Fruit fly (Drosophila melanogaster): ENCODE results near the gene CG5674.

Gene CG5674

DNA sequence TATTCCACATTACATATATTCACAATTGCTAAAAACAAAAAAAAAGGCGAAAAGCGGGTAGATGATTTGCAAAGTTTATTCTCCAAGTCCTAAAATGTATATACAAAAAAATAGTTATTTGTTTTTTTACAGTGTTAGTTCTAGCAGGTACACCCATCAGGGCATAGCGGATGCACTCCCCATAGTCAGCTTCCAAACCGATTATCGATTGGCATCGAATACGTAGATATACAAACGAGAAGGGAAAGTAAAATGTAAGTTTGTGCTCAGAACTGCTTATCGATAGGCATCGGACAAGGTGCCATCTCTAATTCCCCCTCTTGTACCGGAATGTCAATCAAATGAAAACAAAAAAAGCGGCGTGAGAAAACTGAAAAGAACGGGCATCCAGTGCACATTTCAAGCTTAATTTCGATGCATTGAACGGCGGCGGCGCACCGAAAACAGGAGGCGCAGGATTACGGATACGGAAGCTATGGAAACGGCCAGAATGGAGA lies at the start of gene CG5674:
CG5674 (plus strand) TSS at position 309 of the 497 bp plus-strand sequence.
- TF ChIP-seq noc (tag; optimal IDR thresholded peaks at IDR 0.05): no peak

- no peak for TF ChIP-seq noc (tag; optimal IDR thresholded peaks at IDR 0.05)
These were observed 48.3 kb upstream of the CG5674 start, which contains the start of gene CG43271 for dm6 chr2L:17914923-17915322. CG43271 (minus strand) TSS chr2L:17915023.

DNA sequence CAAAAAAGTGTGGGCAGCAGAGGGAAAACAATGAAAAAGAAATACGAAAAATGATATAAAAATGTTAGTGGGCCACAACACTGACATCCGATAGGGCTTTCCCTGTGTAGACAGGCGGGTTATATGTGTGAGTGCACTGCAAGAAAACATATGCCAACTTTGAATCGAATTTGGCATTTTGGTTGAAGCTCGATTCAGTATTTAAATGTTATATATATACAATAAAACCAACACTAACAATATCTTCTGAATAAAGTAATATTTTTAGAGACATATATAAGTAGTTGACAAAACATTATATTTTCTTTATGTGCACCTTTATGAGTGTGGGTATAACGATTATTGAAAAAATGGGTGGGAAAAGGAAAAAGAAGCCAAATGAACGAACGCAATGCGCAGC lies 41.7 kb upstream of the CG5674 start:
- TF ChIP-seq noc (tag; optimal IDR thresholded peaks at IDR 0.05): no peak

DNA sequence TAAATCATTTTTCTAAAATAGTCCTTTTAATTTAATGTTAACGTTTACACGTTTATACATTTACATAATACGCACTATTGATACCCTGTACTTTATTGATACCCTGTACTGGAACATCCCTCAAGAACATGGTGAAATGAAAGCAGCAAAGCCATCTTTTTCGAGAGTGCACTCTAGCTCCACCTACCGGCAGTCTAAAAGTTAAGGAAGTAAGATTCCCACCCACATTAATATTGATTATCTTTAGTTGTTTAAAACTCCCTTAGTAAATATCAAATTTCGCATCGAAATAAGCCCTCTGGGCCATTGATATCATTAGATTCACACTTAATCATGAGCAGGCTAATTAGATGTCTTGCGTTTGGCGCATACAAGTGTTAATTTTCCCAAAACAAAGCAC lies 4.9 kb upstream of the CG5674 start:
- TF ChIP-seq noc (tag; optimal IDR thresholded peaks at IDR 0.05): no peak

DNA sequence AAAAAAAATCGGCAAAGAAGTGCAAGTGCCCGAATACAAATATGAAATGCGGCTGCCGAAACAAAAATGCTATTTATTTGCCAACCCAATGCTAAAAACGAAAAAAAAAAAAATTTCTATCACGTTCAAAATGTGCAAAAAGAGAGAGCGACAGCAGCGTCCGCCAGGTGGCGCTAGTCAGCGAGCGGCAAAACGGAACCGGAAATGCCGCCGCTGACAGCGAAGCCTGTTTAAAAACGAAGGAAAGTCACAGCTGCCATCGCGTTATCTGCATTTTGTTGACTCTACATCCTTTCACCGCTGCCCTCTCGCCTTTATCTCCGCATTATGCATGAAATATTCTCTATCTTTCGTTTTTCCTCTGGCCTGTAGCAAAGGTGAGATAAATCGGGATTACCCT lies 3.0 kb upstream of the CG5674 start:
- TF ChIP-seq noc (tag; optimal IDR thresholded peaks at IDR 0.05): no peak

dm6 chr2L:17963710-17964109 lies 531 bp downstream of the CG5674 start:
- no peak for TF ChIP-seq noc (tag; optimal IDR thresholded peaks at IDR 0.05)

dm6 chr2L:17972999-17973398 lies 9.8 kb downstream of the CG5674 start:
- no peak for TF ChIP-seq noc (tag; optimal IDR thresholded peaks at IDR 0.05)

dm6 chr2L:17982372-17982771 lies 19.2 kb downstream of the CG5674 start, which contains the start of gene btv:
btv (minus strand) TSS chr2L:17982472.
- TF ChIP-seq noc (tag; optimal IDR thresholded peaks at IDR 0.05): no peak

DNA sequence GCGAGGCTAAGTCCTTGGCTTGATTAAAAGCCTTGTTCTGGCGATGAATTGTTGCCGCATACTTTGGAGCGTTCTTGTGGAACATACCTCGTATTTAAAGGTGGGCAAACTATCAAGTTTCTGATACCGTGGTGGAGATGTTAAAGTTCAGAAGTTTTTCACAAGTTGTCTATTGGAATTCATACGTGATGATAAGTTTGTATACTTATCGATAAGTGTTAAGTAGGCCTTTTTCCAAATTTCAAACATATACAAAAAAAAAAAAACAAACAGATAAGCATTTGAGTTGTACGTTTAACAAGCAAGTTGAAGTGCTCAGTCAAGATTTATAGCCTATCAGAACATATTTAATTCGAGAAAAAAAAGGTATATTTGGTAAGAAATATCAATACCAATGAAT lies 22.9 kb downstream of the CG5674 start, which contains the start of gene CG5681:
CG5681 (plus strand) TSS at position 301 of the 400 bp plus-strand sequence.
- TF ChIP-seq noc (tag; optimal IDR thresholded peaks at IDR 0.05): no peak

dm6 chr2L:17988955-17989354 lies 25.8 kb downstream of the CG5674 start:
- no peak for TF ChIP-seq noc (tag; optimal IDR thresholded peaks at IDR 0.05)

- no peak for TF ChIP-seq noc (tag; optimal IDR thresholded peaks at IDR 0.05)
These were observed 26.9 kb downstream of the CG5674 start, which contains the start of gene Prosbeta5R2 for dm6 chr2L:17990118-17990517. Prosbeta5R2 (plus strand) TSS chr2L:17990418.

- TF ChIP-seq noc (tag; optimal IDR thresholded peaks at IDR 0.05): no peak
These were observed 27.6 kb downstream of the CG5674 start for dm6 chr2L:17990771-17991170.

DNA sequence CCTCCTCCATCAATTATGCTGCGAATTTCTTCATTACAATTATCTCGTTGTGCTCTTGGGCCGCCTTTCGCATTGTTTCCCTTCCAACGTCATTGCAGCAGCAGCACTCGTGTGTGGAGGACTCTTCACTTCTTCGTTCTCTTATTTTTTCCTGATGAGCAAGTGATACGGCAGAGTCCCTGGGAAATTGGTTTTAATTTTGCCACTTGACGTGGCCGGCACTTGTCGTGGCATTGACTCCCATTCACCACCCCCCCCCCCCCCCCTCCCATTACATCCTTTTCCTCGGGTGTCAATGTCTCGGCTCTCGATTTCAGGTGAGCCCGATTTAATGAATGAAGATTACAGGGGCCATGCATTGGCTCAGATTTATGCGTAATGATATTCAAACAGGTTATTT lies 39.0 kb downstream of the CG5674 start:
- TF ChIP-seq noc (tag; optimal IDR thresholded peaks at IDR 0.05): no peak

dm6 chr2L:18003028-18003836 lies 40.1 kb downstream of the CG5674 start:
- TF ChIP-seq noc (tag; optimal IDR thresholded peaks at IDR 0.05): no peak

dm6 chr2L:18005481-18005880 lies 42.3 kb downstream of the CG5674 start:
- TF ChIP-seq noc (tag; optimal IDR thresholded peaks at IDR 0.05): no peak

- no peak for TF ChIP-seq noc (tag; optimal IDR thresholded peaks at IDR 0.05)
These were observed 43.1 kb downstream of the CG5674 start, which contains the start of gene CG5693 for dm6 chr2L:18006327-18006726. CG5693 (plus strand) TSS chr2L:18006627.

dm6 chr2L:18007060-18007459 lies 43.9 kb downstream of the CG5674 start, which contains the start of gene CG42659:
CG42659 (plus strand) TSS chr2L:18007360.
- TF ChIP-seq noc (tag; optimal IDR thresholded peaks at IDR 0.05): no peak
